Worm (Caenorhabditis elegans) whole organism, dauer: ENCODE measurements around the gene pho-9.

Source experiments
- unc-62 ChIP-seq: sonication (generic microtip); optimal IDR thresholded peaks from 2 replicates; lab custom pipeline; 2017; ENCODE audit warnings: missing biosample characterization, missing genetic modification reagents, missing genetic modification characterization

pho-9 gene

ce11 chrIII:2760726-2761125 is at the start of gene pho-9:
Gene pho-9, minus strand, starts transcription at chrIII:2760816.
- TF ChIP-seq unc-62 (GFP tag; lab: Kevin White, UChicago), result no peak

DNA sequence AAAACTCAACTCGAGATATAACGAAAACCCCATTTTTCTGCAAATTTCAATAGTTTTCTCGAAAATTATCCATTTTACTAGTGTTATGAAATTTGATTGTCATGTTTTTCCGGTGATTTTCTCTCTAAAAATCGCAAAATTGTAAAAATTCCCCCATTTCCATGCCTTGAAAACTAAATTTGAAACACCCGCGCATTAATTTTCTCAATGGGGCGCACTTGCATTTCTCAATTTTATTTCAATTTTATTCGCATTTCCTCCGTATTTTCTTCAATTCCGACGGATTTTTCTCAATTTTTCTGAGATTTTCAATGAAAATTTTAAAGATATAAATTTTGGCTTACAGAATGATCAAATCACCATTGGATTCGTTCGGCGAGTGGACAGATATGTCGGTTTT is 44.5 kb upstream of the pho-9 start, which contains the start of gene Y71H2AM.3:
Y71H2AM.3 (plus strand) TSS at position 347 of the 400 bp plus-strand sequence.
- no peak for TF ChIP-seq unc-62 (GFP tag; lab: Kevin White, UChicago)

DNA sequence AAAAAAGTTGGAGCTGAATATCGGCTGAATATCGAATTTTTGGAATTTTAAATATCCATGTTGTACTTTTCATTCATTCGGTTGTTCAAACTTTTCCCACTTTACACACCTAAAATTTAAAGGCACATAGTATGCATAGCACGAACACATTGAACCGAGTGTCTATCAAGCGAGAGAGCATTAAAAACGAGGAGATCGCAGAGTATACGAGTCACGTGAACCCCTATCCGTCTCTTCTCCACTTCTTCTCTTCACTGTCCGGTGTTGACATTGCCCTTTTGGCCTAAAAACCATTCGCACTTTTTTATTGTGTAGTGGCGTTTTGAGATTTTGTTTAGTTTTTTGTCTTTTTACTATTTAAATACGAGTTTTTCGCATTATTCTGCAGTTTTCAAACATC is 43.8 kb upstream of the pho-9 start:
- TF ChIP-seq unc-62 (GFP tag; lab: Kevin White, UChicago), result no peak

- TF ChIP-seq unc-62 (GFP tag; lab: Kevin White, UChicago), result no peak
Observed at ce11 chrIII:2801800-2802515, 41.3 kb upstream of the pho-9 start, which contains the start of the genes twk-45 and Y71H2AM.25. Gene twk-45, minus strand, starts transcription at chrIII:2801900. Gene Y71H2AM.25, plus strand, starts transcription at chrIII:2802465.

- TF ChIP-seq unc-62 (GFP tag; lab: Kevin White, UChicago), result no peak
Observed at ce11 chrIII:2800743-2801142, 40.1 kb upstream of the pho-9 start.

DNA sequence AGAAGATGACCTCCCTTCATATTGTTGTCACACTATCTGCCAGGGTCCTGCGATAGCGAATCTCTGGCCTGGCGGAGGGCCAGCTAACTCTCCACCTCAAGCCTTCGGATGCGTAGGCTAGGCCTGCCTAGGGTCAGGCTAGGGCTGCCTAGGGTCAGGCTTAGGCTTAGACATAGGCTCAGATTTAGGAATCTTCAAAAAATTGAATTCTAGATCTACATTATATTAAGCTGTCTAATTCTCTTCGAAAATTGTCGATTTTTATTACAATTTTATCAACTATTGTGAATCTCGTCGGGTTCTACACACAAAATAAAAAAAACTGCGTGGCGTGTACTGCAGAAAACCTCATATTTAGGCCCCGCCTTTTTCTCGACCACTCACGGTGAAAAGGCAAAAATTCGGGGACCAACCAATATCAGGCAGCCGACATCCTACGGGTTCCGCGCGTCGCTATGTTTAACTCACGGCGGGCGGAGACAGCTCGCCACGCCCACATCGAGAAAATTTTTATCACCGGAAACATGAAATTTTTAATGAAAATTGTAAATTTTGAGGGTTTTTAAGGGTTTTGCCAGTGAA is 34.9 kb upstream of the pho-9 start:
- TF ChIP-seq unc-62 (GFP tag; lab: Kevin White, UChicago), result no peak

- TF ChIP-seq unc-62 (GFP tag; lab: Kevin White, UChicago), result no peak
Observed at ce11 chrIII:2794057-2794456, 33.4 kb upstream of the pho-9 start.

- no peak for TF ChIP-seq unc-62 (GFP tag; lab: Kevin White, UChicago)
Observed at ce11 chrIII:2787979-2788491, 27.4 kb upstream of the pho-9 start, which contains the start of gene tbcc-1. Gene tbcc-1, plus strand, starts transcription at chrIII:2788441.

ce11 chrIII:2786740-2787139 is 26.1 kb upstream of the pho-9 start, which contains the start of gene nduc-2:
Gene nduc-2, plus strand, starts transcription at chrIII:2786852.
- no peak for TF ChIP-seq unc-62 (GFP tag; lab: Kevin White, UChicago)

DNA sequence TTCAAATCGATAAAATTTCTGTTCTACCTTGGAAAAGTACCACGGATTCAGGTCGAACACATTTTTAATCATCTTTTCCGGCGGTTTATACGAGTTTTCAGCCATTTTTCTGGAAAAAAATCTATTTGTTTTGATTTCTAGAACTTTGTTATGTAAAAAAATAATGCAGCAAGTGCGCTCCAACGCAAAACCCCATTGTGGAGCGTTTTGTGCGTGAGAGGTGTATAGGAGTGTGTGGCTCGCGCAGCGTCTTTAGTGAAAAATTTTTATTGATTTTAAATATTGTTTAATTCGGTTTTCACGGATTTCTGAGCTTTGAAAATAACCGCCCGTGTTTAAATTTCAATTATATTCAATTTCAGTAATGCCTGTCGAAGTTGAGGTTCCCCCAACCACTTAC is 25.2 kb upstream of the pho-9 start, which contains the start of gene Y71H2AM.20:
Y71H2AM.20 (minus strand) TSS at position 109 of the 400 bp plus-strand sequence.
- TF ChIP-seq unc-62 (GFP tag; lab: Kevin White, UChicago), result no peak

DNA sequence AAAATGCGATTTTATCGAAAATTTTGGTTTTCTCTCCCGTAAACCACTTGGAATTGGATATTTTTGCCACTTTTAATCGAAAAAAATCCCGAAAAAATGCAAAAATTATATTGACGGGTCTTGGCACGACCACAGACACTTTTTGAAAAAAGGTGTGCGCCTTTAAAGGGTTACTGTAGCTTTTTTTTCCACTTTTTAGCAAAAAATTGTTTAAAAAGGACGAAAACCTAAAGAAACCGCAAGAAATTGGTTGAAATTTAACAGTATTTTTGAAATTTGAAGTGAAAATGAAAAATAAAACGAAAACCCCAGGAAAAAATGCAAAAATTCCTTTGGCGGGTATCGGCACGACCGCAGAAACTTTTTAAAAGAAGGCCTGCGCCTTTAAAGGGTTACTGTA is 21.2 kb upstream of the pho-9 start:
- no peak for TF ChIP-seq unc-62 (GFP tag; lab: Kevin White, UChicago)

DNA sequence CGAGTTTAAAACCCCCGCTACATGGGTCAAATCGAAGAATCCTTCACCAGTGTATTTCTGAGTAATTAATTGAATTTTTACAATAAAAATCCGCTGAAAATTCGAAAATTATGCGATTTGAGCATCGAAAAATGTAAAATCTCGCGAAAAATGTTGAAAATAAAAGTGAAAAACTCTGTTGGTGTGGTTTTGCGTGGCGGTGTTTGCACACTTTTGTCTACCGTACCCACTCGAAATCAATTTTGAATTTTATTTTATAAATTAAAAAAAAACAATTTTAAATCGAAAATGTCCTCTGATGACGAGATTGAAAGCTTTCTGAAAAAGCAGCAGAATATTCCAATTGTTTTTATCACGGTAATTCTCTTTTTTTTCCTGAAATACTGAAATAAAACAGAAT is 20.2 kb upstream of the pho-9 start, which contains the start of gene Y71H2AM.6:
Y71H2AM.6 (plus strand) TSS at position 264 of the 400 bp plus-strand sequence.
- TF ChIP-seq unc-62 (GFP tag; lab: Kevin White, UChicago), result no peak

ce11 chrIII:2780283-2780682 is 19.7 kb upstream of the pho-9 start:
- TF ChIP-seq unc-62 (GFP tag; lab: Kevin White, UChicago), result no peak

ce11 chrIII:2778655-2779054 is 18.0 kb upstream of the pho-9 start, which contains the start of gene laf-1:
Gene laf-1, minus strand, starts transcription at chrIII:2779053.
- TF ChIP-seq unc-62 (GFP tag; lab: Kevin White, UChicago), result no peak

ce11 chrIII:2770752-2771151 is 10.1 kb upstream of the pho-9 start:
- no peak for TF ChIP-seq unc-62 (GFP tag; lab: Kevin White, UChicago)

ce11 chrIII:2769078-2769477 is 8.5 kb upstream of the pho-9 start:
- TF ChIP-seq unc-62 (GFP tag; lab: Kevin White, UChicago), result no peak
